Fruit fly (Drosophila melanogaster): Measurements from ENCODE around the gene Vps36.

DNA sequence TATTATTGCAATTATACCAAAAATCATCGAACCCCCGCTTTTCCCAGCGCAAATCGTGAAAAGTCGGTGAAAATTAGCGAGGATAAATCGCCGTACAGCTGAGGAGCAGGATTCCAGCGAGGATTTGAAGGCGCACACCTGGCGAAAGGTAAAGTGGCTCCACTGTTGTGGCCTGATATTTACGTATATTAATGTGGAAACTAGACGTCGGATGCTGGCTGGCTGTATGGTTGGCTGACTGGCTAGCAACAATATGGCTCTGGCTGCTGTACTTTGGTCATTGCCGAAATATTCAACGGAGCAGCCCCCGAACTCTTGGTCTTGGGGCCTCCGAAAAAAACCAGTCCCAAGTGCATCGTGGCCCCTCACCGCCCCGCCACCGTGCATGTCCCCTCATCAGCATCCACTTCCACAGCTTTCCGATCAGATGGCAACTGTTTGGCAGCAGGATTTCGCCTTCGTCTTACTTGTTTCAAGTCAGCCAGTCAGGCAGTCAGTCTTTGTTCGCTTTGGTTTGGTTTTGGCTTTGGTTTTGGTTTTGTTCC is 26.0 kb downstream of the Vps36 start:
- no peak for TF ChIP-seq pan (optimal IDR thresholded peaks at IDR 0.05)
- no peak for TF ChIP-seq psq (optimal IDR thresholded peaks at IDR 0.05)

Measured in whole organism.